Worm (Caenorhabditis elegans) whole organism, L4 larva: Measurements from ENCODE around the gene bre-3.

Source experiments
- F49E8.2 ChIP-seq: sonication (generic microtip); optimal IDR thresholded peaks from 2 replicates; lab custom pipeline; 2016; ENCODE audit warnings: missing compliant biosample characterization, mild to moderate bottlenecking, missing genetic modification characterization, borderline replicate concordance
- Y48G9A.11 ChIP-seq: fragments of 200-800 bp; sonication (Bioruptor generic); IDR thresholded peaks from 2 replicates; pipeline ENCODE4 v1.3.6; 2022; ENCODE audit warnings: missing genetic modification reagents, missing genetic modification characterization, missing compliant biosample characterization
- ZK546.5 ChIP-seq, 2 experiments: sonication (generic microtip); optimal IDR thresholded peaks; 2 replicates each; lab custom pipeline; 2017; ENCODE audit warnings: missing biosample characterization in 2 of 2, missing genetic modification characterization in 2 of 2
- aha-1 ChIP-seq: fragments of 150-350 bp; peaks from one replicate; lab custom pipeline; 2014; ENCODE audit warnings: missing biosample characterization, missing genetic modification characterization
- ama-1 ChIP-seq: fragments of 150-350 bp; optimal IDR thresholded peaks from 2 replicates; lab custom pipeline; 2014; ENCODE audit warnings: inconsistent platforms, mixed read lengths
- arid-1 ChIP-seq: fragments of 200-800 bp; sonication (Bioruptor generic); conservative IDR thresholded peaks from 2 replicates; pipeline ENCODE4 v1.3.6; 2022; ENCODE audit warnings: missing genetic modification reagents, missing genetic modification characterization, missing compliant biosample characterization
- ceh-32 ChIP-seq: sonication (generic microtip); optimal IDR thresholded peaks from 2 replicates; lab custom pipeline; 2016; ENCODE audit warnings: mild to moderate bottlenecking, missing genetic modification characterization, missing compliant biosample characterization; ENCODE audit not compliant: poor library complexity
- ceh-44 ChIP-seq: fragments of 200-800 bp; sonication (Bioruptor generic); IDR thresholded peaks from 2 replicates; pipeline ENCODE4 v1.3.6; 2022; ENCODE audit warnings: missing genetic modification reagents, missing genetic modification characterization, missing compliant biosample characterization
- ces-1 ChIP-seq: fragments of 150-350 bp; sonication (generic microtip); optimal IDR thresholded peaks from 4 replicates; lab custom pipeline; 2014; ENCODE audit warnings: missing biosample characterization, missing genetic modification reagents, missing genetic modification characterization
- cey-2 ChIP-seq: sonication (generic microtip); optimal IDR thresholded peaks from 3 replicates; lab custom pipeline; 2017; ENCODE audit warnings: missing genetic modification characterization, mild to moderate bottlenecking, missing compliant biosample characterization, antibody characterized with exemption, borderline replicate concordance; ENCODE audit not compliant: insufficient read depth
- daf-12 ChIP-seq: fragments of 150-350 bp; optimal IDR thresholded peaks from 2 replicates; lab custom pipeline; 2014; ENCODE audit warnings: missing biosample characterization, missing genetic modification reagents, missing genetic modification characterization
- daf-16 ChIP-seq, 3 experiments: sonication (generic microtip); optimal IDR thresholded peaks; 2 replicates each; lab custom pipeline; 2016 to 2017; ENCODE audit warnings: missing genetic modification characterization in 3 of 3, missing genetic modification reagents in 3 of 3, mild to moderate bottlenecking in 2 of 3, missing compliant biosample characterization in 2 of 3, missing biosample characterization in 1 of 3, moderate library complexity in 1 of 3
- daf-19 ChIP-seq: fragments of 200-800 bp; sonication (Bioruptor generic); conservative IDR thresholded peaks from 2 replicates; pipeline ENCODE4 v1.3.6; 2022; ENCODE audit warnings: missing genetic modification characterization, missing compliant biosample characterization
- dmd-8 ChIP-seq: fragments of 200-800 bp; sonication (Bioruptor generic); IDR thresholded peaks from 2 replicates; pipeline ENCODE4 v1.3.6; 2022; ENCODE audit warnings: missing genetic modification characterization, missing compliant biosample characterization
- dpl-1 ChIP-seq: fragments of 150-350 bp; optimal IDR thresholded peaks from 2 replicates; lab custom pipeline; 2014; ENCODE audit warnings: missing biosample characterization, missing genetic modification reagents, missing genetic modification characterization
- duxl-1 ChIP-seq: sonication (generic microtip); optimal IDR thresholded peaks from 2 replicates; lab custom pipeline; 2016; ENCODE audit warnings: mild to moderate bottlenecking, missing genetic modification characterization, moderate library complexity, missing compliant biosample characterization; ENCODE audit not compliant: poor library complexity
- dve-1 ChIP-seq: sonication (generic microtip); optimal IDR thresholded peaks from 2 replicates; lab custom pipeline; 2017; ENCODE audit warnings: antibody characterized with exemption, mild to moderate bottlenecking, missing genetic modification characterization, missing compliant biosample characterization; ENCODE audit not compliant: insufficient read depth
- hif-1 ChIP-seq, 2 experiments: sonication (generic microtip); optimal IDR thresholded peaks; 2 replicates each; lab custom pipeline; 2016 to 2017; ENCODE audit warnings: missing compliant biosample characterization in 2 of 2, missing genetic modification characterization in 2 of 2, missing genetic modification reagents in 2 of 2, missing genotype in 2 of 2, mild to moderate bottlenecking in 1 of 2
- hlh-30 ChIP-seq: sonication (generic microtip); optimal IDR thresholded peaks from 2 replicates; lab custom pipeline; 2017; ENCODE audit warnings: antibody characterized with exemption, mild to moderate bottlenecking, missing genetic modification characterization, missing compliant biosample characterization; ENCODE audit not compliant: insufficient read depth
- hmg-1.1 ChIP-seq: fragments of 200-800 bp; sonication (Bioruptor generic); IDR thresholded peaks from 2 replicates; pipeline ENCODE4 v1.3.6; 2022; ENCODE audit warnings: missing genetic modification reagents, missing genetic modification characterization, missing compliant biosample characterization
- lin-13 ChIP-seq: fragments of 150-350 bp; optimal IDR thresholded peaks from 2 replicates; lab custom pipeline; 2014; ENCODE audit warnings: missing biosample characterization, missing genetic modification reagents, missing genetic modification characterization
- lin-29 ChIP-seq: fragments of 200-800 bp; sonication (Bioruptor generic); IDR thresholded peaks from 2 replicates; pipeline ENCODE4 v1.3.6; 2022; ENCODE audit warnings: missing genetic modification reagents, missing genetic modification characterization, missing compliant biosample characterization
- lin-38 ChIP-seq: fragments of 200-800 bp; sonication (Bioruptor generic); IDR thresholded peaks from 2 replicates; pipeline ENCODE4 v1.3.6; 2022; ENCODE audit warnings: missing genetic modification reagents, missing genetic modification characterization, missing compliant biosample characterization
- lsy-2 ChIP-seq, 2 experiments: fragments of 150-350 bp in 1 of 2; sonication (generic microtip) in 1 of 2; optimal IDR thresholded peaks; 2 replicates each; lab custom pipeline; 2014 to 2017; ENCODE audit warnings: missing biosample characterization in 2 of 2, missing genetic modification characterization in 2 of 2
- madf-9 ChIP-seq: fragments of 200-800 bp; sonication (Bioruptor generic); conservative IDR thresholded peaks from 2 replicates; pipeline ENCODE4 v1.3.6; 2022; ENCODE audit warnings: missing genetic modification reagents, missing genetic modification characterization, missing compliant biosample characterization
- mdt-29 ChIP-seq: fragments of 200-800 bp; sonication (Bioruptor generic); IDR thresholded peaks from 2 replicates; pipeline ENCODE4 v1.3.6; 2022; ENCODE audit warnings: missing genetic modification reagents, missing genetic modification characterization, missing compliant biosample characterization
- mes-2 ChIP-seq: sonication (generic microtip); optimal IDR thresholded peaks from 2 replicates; lab custom pipeline; 2016; ENCODE audit warnings: missing genotype, mild to moderate bottlenecking, missing genetic modification characterization, missing compliant biosample characterization; ENCODE audit not compliant: poor library complexity, severe bottlenecking
- mxl-2 ChIP-seq: fragments of 200-800 bp; sonication (Bioruptor generic); conservative IDR thresholded peaks from 2 replicates; pipeline ENCODE4 v1.3.6; 2022; ENCODE audit warnings: missing genetic modification reagents, missing genetic modification characterization, missing compliant biosample characterization
- nhr-111 ChIP-seq: fragments of 200-800 bp; sonication (Bioruptor generic); optimal IDR thresholded peaks from 2 replicates; lab custom pipeline; 2018; ENCODE audit warnings: mild to moderate bottlenecking, missing genetic modification characterization, missing compliant biosample characterization
- nhr-28 ChIP-seq: fragments of 150-350 bp; optimal IDR thresholded peaks from 2 replicates; lab custom pipeline; 2014; ENCODE audit warnings: missing biosample characterization, missing genetic modification characterization
- nhr-41 ChIP-seq: fragments of 200-800 bp; sonication (Bioruptor generic); IDR thresholded peaks from 2 replicates; pipeline ENCODE4 v1.3.6; 2022; ENCODE audit warnings: missing genetic modification reagents, missing genetic modification characterization, missing compliant biosample characterization
- nhr-76 ChIP-seq: fragments of 150-350 bp; optimal IDR thresholded peaks from 2 replicates; lab custom pipeline; 2014; ENCODE audit warnings: missing biosample characterization, missing genetic modification characterization
- php-3 ChIP-seq: fragments of 200-800 bp; sonication (Bioruptor generic); IDR thresholded peaks from 2 replicates; pipeline ENCODE4 v1.3.6; 2022; ENCODE audit warnings: missing genetic modification reagents, missing genetic modification characterization, missing compliant biosample characterization
- pqm-1 ChIP-seq: sonication (generic microtip); optimal IDR thresholded peaks from 2 replicates; lab custom pipeline; 2017; ENCODE audit warnings: missing biosample characterization, missing genetic modification characterization
- saeg-2 ChIP-seq: fragments of 200-800 bp; sonication (Bioruptor generic); IDR thresholded peaks from 2 replicates; pipeline ENCODE4 v1.3.6; 2022; ENCODE audit warnings: missing genetic modification reagents, missing genetic modification characterization, missing compliant biosample characterization
- sdz-12 ChIP-seq: fragments of 200-800 bp; sonication (Bioruptor generic); optimal IDR thresholded peaks from 2 replicates; lab custom pipeline; 2018; ENCODE audit warnings: mild to moderate bottlenecking, missing genetic modification characterization, missing compliant biosample characterization
- snpc-1.2 ChIP-seq: fragments of 200-800 bp; sonication (Bioruptor generic); IDR thresholded peaks from 2 replicates; pipeline ENCODE4 v1.3.6; 2022; ENCODE audit warnings: missing genetic modification reagents, missing genetic modification characterization, missing compliant biosample characterization
- spr-1 ChIP-seq: sonication (generic microtip); optimal IDR thresholded peaks from 2 replicates; lab custom pipeline; 2016; ENCODE audit warnings: mild to moderate bottlenecking, missing genetic modification characterization, missing compliant biosample characterization
- spr-3 ChIP-seq: fragments of 200-800 bp; sonication (Bioruptor generic); optimal IDR thresholded peaks from 2 replicates; lab custom pipeline; 2018; ENCODE audit warnings: mild to moderate bottlenecking, missing genetic modification characterization, missing compliant biosample characterization
- tag-97 ChIP-seq: fragments of 200-800 bp; sonication (Bioruptor generic); IDR thresholded peaks from 2 replicates; pipeline ENCODE4 v1.3.6; 2022; ENCODE audit warnings: missing genetic modification characterization, missing compliant biosample characterization
- zfp-3 ChIP-seq: fragments of 200-800 bp; sonication (Bioruptor generic); conservative IDR thresholded peaks from 2 replicates; pipeline ENCODE4 v1.3.6; 2022; ENCODE audit warnings: missing genetic modification reagents, missing genetic modification characterization, missing compliant biosample characterization
- zip-11 ChIP-seq: fragments of 200-800 bp; sonication (Bioruptor generic); IDR thresholded peaks from 2 replicates; pipeline ENCODE4 v1.3.6; 2022; ENCODE audit warnings: missing genetic modification characterization, missing compliant biosample characterization
- ztf-7 ChIP-seq: fragments of 150-350 bp; optimal IDR thresholded peaks from 2 replicates; lab custom pipeline; 2014; ENCODE audit warnings: missing biosample characterization, missing genetic modification characterization

Gene bre-3

ce11 chrIII:9507799-9508198 is 22.5 kb upstream of the bre-3 start, which contains the start of gene vha-14 (continued):
- TF ChIP-seq daf-16 (GFP tag; optimal IDR thresholded peaks at IDR 0.05; lab: Kevin White, UChicago) (no peak), daf-16 (tag; optimal IDR thresholded peaks at IDR 0.05; lab: Kevin White, UChicago) (peak; percentile 33), lin-29 (GFP tag; lab: Robert Waterston, UW) (no peak), dpl-1 (peak; percentile 35), spr-1 (tag; lab: Kevin White, UChicago) (no peak), pqm-1 (tag; lab: Kevin White, UChicago) (peak; percentile 77), mes-2 (tag; lab: Kevin White, UChicago) (peak; percentile 21), nhr-28 (tag; lab: Kevin White, UChicago) (peak; percentile 65), nhr-41 (GFP tag; lab: Robert Waterston, UW) (no peak), lsy-2 (tag; optimal IDR thresholded peaks at IDR 0.05; lab: Kevin White, UChicago) (peak in 1 of 2 experiments; percentile 71), sdz-12 (GFP tag; lab: Kevin White, UChicago) (no peak), mdt-29 (GFP tag; lab: Robert Waterston, UW) (no peak), lin-13 (GFP tag; lab: Kevin White, UChicago) (no peak), arid-1 (GFP tag; lab: Robert Waterston, UW) (no peak), cey-2 (tag; lab: Kevin White, UChicago) (no peak), saeg-2 (GFP tag; lab: Robert Waterston, UW) (no peak), hlh-30 (tag; lab: Kevin White, UChicago) (peak; percentile 92), F49E8.2 (tag; lab: Kevin White, UChicago) (no peak), ces-1 (GFP tag; lab: Kevin White, UChicago) (no peak), ama-1 (peak; percentile 43), nhr-76 (tag; lab: Kevin White, UChicago) (no peak), mxl-2 (GFP tag; lab: Robert Waterston, UW) (no peak), dmd-8 (GFP tag; lab: Robert Waterston, UW) (no peak), dve-1 (tag; lab: Kevin White, UChicago) (peak; percentile 27), duxl-1 (tag; lab: Kevin White, UChicago) (no peak), php-3 (GFP tag; lab: Robert Waterston, UW) (no peak), Y48G9A.11 (GFP tag; lab: Robert Waterston, UW) (no peak), ceh-32 (tag; lab: Kevin White, UChicago) (no peak), ZK546.5 (tag; optimal IDR thresholded peaks at IDR 0.05; lab: Kevin White, UChicago) (no peak), aha-1 (tag; lab: Kevin White, UChicago) (peak; percentile 67), hif-1 (tag; optimal IDR thresholded peaks at IDR 0.05; lab: Kevin White, UChicago) (no peak), zip-11 (GFP tag; lab: Robert Waterston, UW) (no peak), ceh-44 (GFP tag; lab: Robert Waterston, UW) (no peak), madf-9 (no peak), snpc-1.2 (GFP tag; lab: Robert Waterston, UW) (no peak), nhr-111 (GFP tag; lab: Kevin White, UChicago) (no peak), daf-19 (no peak), lin-38 (GFP tag; lab: Robert Waterston, UW) (peak; percentile 75), hmg-1.1 (GFP tag; lab: Robert Waterston, UW) (no peak), daf-12 (tag; lab: Kevin White, UChicago) (no peak), zfp-3 (GFP tag; lab: Robert Waterston, UW) (no peak), tag-97 (no peak), ztf-7 (tag; lab: Kevin White, UChicago) (no peak), spr-3 (no peak)
